Fruit fly (Drosophila melanogaster) whole organism, prepupa: ENCODE measurements around the gene CG15629.

Source experiments
- CG11294 ChIP-seq: fragments of 200-800 bp; sonication (Bioruptor generic); IDR thresholded peaks from 2 replicates; pipeline ENCODE4 v1.3.6; 2022; ENCODE audit warnings: missing biosample characterization, missing genetic modification characterization
- CG15336 ChIP-seq: fragments of 200-800 bp; sonication (Bioruptor generic); IDR thresholded peaks from 2 replicates; pipeline ENCODE4 v1.3.6; 2022; ENCODE audit warnings: missing biosample characterization, missing genetic modification characterization
- CG3032 ChIP-seq: fragments of 200-800 bp; optimal IDR thresholded peaks from 2 replicates; lab custom pipeline; 2019; ENCODE audit warnings: missing biosample characterization, mild to moderate bottlenecking, missing genetic modification characterization, moderate library complexity
- CG31627 ChIP-seq: fragments of 200-800 bp; sonication (Bioruptor generic); optimal IDR thresholded peaks from 3 replicates; lab custom pipeline; 2016; ENCODE audit warnings: missing biosample characterization, missing genetic modification characterization
- CG3919 ChIP-seq: fragments of 200-800 bp; sonication (Bioruptor generic); optimal IDR thresholded peaks from 3 replicates; lab custom pipeline; 2016; ENCODE audit warnings: missing biosample characterization, missing genetic modification characterization
- CG4318 ChIP-seq: fragments of 200-800 bp; sonication (Bioruptor generic); optimal IDR thresholded peaks from 3 replicates; lab custom pipeline; 2017; ENCODE audit warnings: missing biosample characterization, mild to moderate bottlenecking, missing genetic modification characterization
- CG6163 ChIP-seq: fragments of 200-800 bp; sonication (Bioruptor generic); IDR thresholded peaks from 3 replicates; pipeline ENCODE4 v1.3.6; 2022; ENCODE audit warnings: missing biosample characterization, missing genetic modification characterization
- CG6276 ChIP-seq: fragments of 200-800 bp; sonication (Bioruptor generic); optimal IDR thresholded peaks from 2 replicates; lab custom pipeline; 2017; ENCODE audit warnings: missing biosample characterization, mild to moderate bottlenecking, missing genetic modification characterization
- CG6792 ChIP-seq: fragments of 200-800 bp; sonication (Bioruptor generic); optimal IDR thresholded peaks from 3 replicates; lab custom pipeline; 2016; ENCODE audit warnings: missing biosample characterization, missing genetic modification characterization
- CG6854 ChIP-seq: fragments of 200-800 bp; sonication (Bioruptor generic); optimal IDR thresholded peaks from 2 replicates; lab custom pipeline; 2017; ENCODE audit warnings: missing biosample characterization, mild to moderate bottlenecking, missing genetic modification characterization
- CG7368 ChIP-seq: fragments of 200-800 bp; sonication (Bioruptor generic); optimal IDR thresholded peaks from 3 replicates; lab custom pipeline; 2016; ENCODE audit warnings: missing biosample characterization, missing genetic modification characterization
- CG8119 ChIP-seq: fragments of 200-800 bp; sonication (Bioruptor generic); IDR thresholded peaks from 3 replicates; pipeline ENCODE4 v1.3.6; 2022; ENCODE audit warnings: missing biosample characterization, missing genetic modification characterization
- CG8632 ChIP-seq: fragments of 200-800 bp; sonication (Bioruptor generic); optimal IDR thresholded peaks from 3 replicates; lab custom pipeline; 2016; ENCODE audit warnings: missing biosample characterization, missing genetic modification characterization
- CG9139 ChIP-seq: fragments of 200-800 bp; sonication (Bioruptor generic); optimal IDR thresholded peaks from 3 replicates; lab custom pipeline; 2017; ENCODE audit warnings: missing biosample characterization, mild to moderate bottlenecking, missing genetic modification characterization
- Eip78C ChIP-seq: fragments of 200-800 bp; sonication (Bioruptor generic); peaks from one replicate; lab custom pipeline; 2016; ENCODE audit warnings: missing biosample characterization, missing genetic modification characterization
- Eip93F ChIP-seq: fragments of 200-800 bp; sonication (Bioruptor generic); optimal IDR thresholded peaks from 2 replicates; lab custom pipeline; 2016; ENCODE audit warnings: missing biosample characterization, mild to moderate bottlenecking, missing genetic modification characterization
- Ets21C ChIP-seq: fragments of 200-800 bp; sonication (Bioruptor generic); optimal IDR thresholded peaks from 3 replicates; lab custom pipeline; 2016; ENCODE audit warnings: missing biosample characterization, missing genetic modification characterization
- Gug ChIP-seq: fragments of 200-800 bp; sonication (Bioruptor generic); IDR thresholded peaks from 2 replicates; pipeline ENCODE4 v1.3.6; 2022; ENCODE audit warnings: missing biosample characterization, missing genetic modification characterization
- Hr38 ChIP-seq: sonication (Bioruptor generic); optimal IDR thresholded peaks from 2 replicates; lab custom pipeline; 2016; ENCODE audit warnings: missing biosample characterization, missing genetic modification characterization
- Hr39 ChIP-seq: fragments of 200-800 bp; sonication (Bioruptor generic); optimal IDR thresholded peaks from 2 replicates; lab custom pipeline; 2016; ENCODE audit warnings: missing biosample characterization, missing genetic modification characterization
- Hr4 ChIP-seq: fragments of 200-800 bp; sonication (Bioruptor generic); optimal IDR thresholded peaks from 3 replicates; lab custom pipeline; 2016; ENCODE audit warnings: missing biosample characterization, missing genetic modification characterization
- Lpt ChIP-seq: fragments of 200-800 bp; sonication (Bioruptor generic); optimal IDR thresholded peaks from 3 replicates; lab custom pipeline; 2016; ENCODE audit warnings: missing biosample characterization, missing genetic modification characterization
- Met ChIP-seq: fragments of 200-800 bp; sonication (Bioruptor generic); optimal IDR thresholded peaks from 3 replicates; lab custom pipeline; 2016; ENCODE audit warnings: missing biosample characterization, missing genetic modification characterization
- OdsH ChIP-seq: fragments of 200-800 bp; sonication (Bioruptor generic); optimal IDR thresholded peaks from 3 replicates; lab custom pipeline; 2016; ENCODE audit warnings: missing biosample characterization, missing genetic modification characterization
- Smox ChIP-seq: fragments of 200-800 bp; sonication (Bioruptor generic); optimal IDR thresholded peaks from 3 replicates; lab custom pipeline; 2016; ENCODE audit warnings: missing biosample characterization, missing genetic modification characterization
- Sox15 ChIP-seq: fragments of 200-800 bp; sonication (Bioruptor generic); optimal IDR thresholded peaks from 3 replicates; lab custom pipeline; 2016; ENCODE audit warnings: missing biosample characterization, missing genetic modification characterization
- achi ChIP-seq: fragments of 200-800 bp; sonication (Bioruptor generic); optimal IDR thresholded peaks from 3 replicates; lab custom pipeline; 2016; ENCODE audit warnings: missing biosample characterization, missing genetic modification characterization
- acj6 ChIP-seq: fragments of 200-800 bp; sonication (Bioruptor generic); optimal IDR thresholded peaks from 3 replicates; lab custom pipeline; 2016; ENCODE audit warnings: missing biosample characterization, missing genetic modification characterization
- cyc ChIP-seq: fragments of 200-800 bp; sonication (Bioruptor generic); optimal IDR thresholded peaks from 3 replicates; lab custom pipeline; 2016; ENCODE audit warnings: missing biosample characterization, missing genetic modification characterization
- dac ChIP-seq: fragments of 200-800 bp; sonication (Bioruptor generic); optimal IDR thresholded peaks from 2 replicates; lab custom pipeline; 2017; ENCODE audit warnings: missing biosample characterization, mild to moderate bottlenecking, missing genetic modification characterization
- esn ChIP-seq: fragments of 200-800 bp; sonication (Bioruptor generic); optimal IDR thresholded peaks from 2 replicates; lab custom pipeline; 2016; ENCODE audit warnings: missing biosample characterization, mild to moderate bottlenecking, missing genetic modification characterization, moderate library complexity
- fd59A ChIP-seq: fragments of 200-800 bp; sonication (Bioruptor generic); optimal IDR thresholded peaks from 2 replicates; lab custom pipeline; 2017; ENCODE audit warnings: missing biosample characterization, mild to moderate bottlenecking, missing genetic modification characterization, missing genetic modification reagents
- fd85E ChIP-seq: fragments of 200-800 bp; sonication (Bioruptor generic); optimal IDR thresholded peaks from 3 replicates; lab custom pipeline; 2016; ENCODE audit warnings: missing biosample characterization, missing genetic modification characterization
- fkh ChIP-seq: fragments of 200-800 bp; sonication (Bioruptor generic); optimal IDR thresholded peaks from 3 replicates; lab custom pipeline; 2017; ENCODE audit warnings: missing biosample characterization, mild to moderate bottlenecking, missing genetic modification characterization, moderate library complexity
- lz ChIP-seq: fragments of 200-800 bp; sonication (Bioruptor generic); optimal IDR thresholded peaks from 3 replicates; lab custom pipeline; 2016; ENCODE audit warnings: missing biosample characterization, missing genetic modification characterization
- pdm3 ChIP-seq: fragments of 200-800 bp; sonication (Bioruptor generic); optimal IDR thresholded peaks from 3 replicates; lab custom pipeline; 2016; ENCODE audit warnings: missing biosample characterization, missing genetic modification characterization
- ss ChIP-seq, 2 experiments: fragments of 200-800 bp; sonication (Bioruptor generic); optimal IDR thresholded peaks; 2 replicates in 1 of 2; 3 replicates in 1 of 2; lab custom pipeline; 2017 to 2018; ENCODE audit warnings: mild to moderate bottlenecking in 2 of 2, missing biosample characterization in 2 of 2, missing genetic modification characterization in 2 of 2, moderate library complexity in 1 of 2
- svp ChIP-seq: fragments of 200-800 bp; sonication (Bioruptor generic); peaks from one replicate; lab custom pipeline; 2016; ENCODE audit warnings: missing biosample characterization, missing genetic modification characterization
- vri ChIP-seq: fragments of 200-800 bp; sonication (Bioruptor generic); optimal IDR thresholded peaks from 3 replicates; lab custom pipeline; 2016; ENCODE audit warnings: missing biosample characterization, mild to moderate bottlenecking, missing genetic modification characterization

The CG15629 gene

DNA sequence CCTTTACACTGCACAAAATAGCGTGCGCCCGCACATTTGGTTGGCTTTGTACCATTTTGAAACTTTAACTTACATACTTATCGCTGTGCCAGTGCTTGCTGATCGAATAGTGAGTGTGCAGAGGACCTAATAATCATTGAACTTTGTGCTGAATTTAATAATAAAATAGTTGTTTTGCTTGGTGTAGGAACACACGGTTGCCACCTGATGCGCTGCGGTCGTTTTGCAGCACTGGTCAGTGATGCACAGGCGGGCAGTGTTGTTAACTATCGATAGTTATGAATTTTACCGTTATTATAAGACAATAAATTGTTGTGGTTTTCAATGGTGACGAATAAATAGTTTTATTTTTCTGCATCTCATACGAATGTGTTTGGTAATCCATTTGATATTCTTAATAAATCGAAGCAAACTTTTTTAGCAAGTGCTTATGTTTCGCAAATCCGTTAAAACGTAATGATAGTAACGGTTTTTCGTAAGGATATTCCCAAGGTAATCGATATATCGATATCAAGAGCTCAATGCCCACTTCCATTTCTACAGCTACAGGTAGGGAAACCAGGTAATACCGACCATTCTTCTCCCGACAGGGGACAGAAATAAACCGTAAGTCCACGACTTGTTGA lies 25.1 kb downstream of the CG15629 start, which contains the start of the genes tank and CG12194 (continued):
- TF ChIP-seq Hr4 (GFP tag; lab: Kevin White, UChicago) (peak; percentile 100), esn (peak; percentile 99), CG6854 (GFP tag; lab: Kevin White, UChicago) (peak; percentile 95), CG7368 (GFP tag; lab: Kevin White, UChicago) (peak; percentile 99), Ets21C (GFP tag; lab: Kevin White, UChicago) (peak; percentile 98), achi (GFP tag; lab: Kevin White, UChicago) (peak; percentile 99), fd59A (peak; percentile 98), CG6163 (GFP tag; lab: Robert Waterston, UW) (peak; percentile 100), CG6276 (GFP tag; lab: Kevin White, UChicago) (peak; percentile 99)

DNA sequence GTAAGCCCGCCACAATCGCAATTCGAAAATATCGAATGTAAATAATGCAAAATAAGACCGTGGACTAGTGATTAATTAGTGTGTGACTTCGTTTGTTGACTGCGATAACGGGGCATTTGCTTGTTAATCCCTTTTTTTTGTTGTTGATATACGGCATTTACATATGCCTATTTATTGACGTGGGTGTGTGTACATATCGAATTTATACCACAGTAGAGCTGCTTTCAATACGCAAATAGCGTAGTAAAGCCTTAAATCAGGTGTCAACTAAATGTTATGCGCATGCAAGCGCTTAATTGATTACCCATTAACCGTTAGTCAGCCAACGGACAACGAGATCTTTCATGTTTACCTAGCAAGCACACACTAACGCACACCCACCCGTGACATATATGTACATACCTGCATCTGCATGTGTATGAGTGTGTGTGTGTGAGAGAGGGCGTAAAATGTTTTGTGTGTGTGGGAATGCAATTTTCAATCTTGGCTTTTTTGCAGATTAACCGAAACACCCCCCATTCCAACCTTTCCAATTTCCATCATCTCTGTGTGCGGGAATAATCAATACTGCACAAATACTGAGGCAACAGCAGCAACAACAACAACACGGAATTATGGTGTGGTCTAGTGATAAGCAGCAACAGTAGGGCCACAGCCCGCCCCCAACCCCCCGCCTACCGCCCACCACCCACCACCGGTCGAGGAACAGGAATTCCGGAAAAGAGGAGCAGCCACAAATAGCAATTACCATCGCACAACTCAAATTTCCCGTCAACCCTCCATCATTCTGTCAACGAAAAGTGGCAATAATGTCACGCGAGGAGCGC lies 25.9 kb downstream of the CG15629 start:
- TF ChIP-seq CG6792 (GFP tag; lab: Kevin White, UChicago): no peak
- TF ChIP-seq fkh (GFP tag; lab: Kevin White, UChicago): peak; percentile 79
- peak; percentile 78 for TF ChIP-seq svp (GFP tag; lab: Kevin White, UChicago)

DNA sequence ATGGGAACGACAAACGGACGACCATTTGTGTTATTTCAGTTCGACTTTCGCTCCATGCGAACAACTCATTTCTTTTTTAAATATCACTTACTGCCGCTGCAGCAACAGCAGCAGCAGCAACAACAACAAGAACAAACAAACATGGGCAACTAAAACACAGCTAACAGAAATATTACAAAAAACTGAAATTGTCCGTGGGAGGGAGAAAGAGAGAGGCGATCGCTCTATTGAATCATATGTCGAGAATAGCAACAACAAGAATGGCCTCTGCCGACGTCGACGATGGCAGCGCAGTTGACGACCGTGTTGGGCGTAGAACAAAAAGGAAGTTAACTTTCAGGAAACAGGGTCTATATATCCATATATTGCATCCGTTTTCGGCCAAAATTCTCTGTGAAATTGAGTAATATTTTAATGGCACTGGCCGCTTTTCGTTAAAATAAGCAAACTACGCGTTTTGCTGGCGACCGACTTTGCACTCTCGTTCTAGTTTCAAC lies 33.9 kb downstream of the CG15629 start:
- 0 out of 2 replicates have a peak, but pooled peaks have one; percentile 10 for TF ChIP-seq CG15336 (GFP tag; lab: Robert Waterston, UW)
- TF ChIP-seq vri (GFP tag; lab: Kevin White, UChicago): peak; percentile 57
- no peak for TF ChIP-seq ss (GFP tag; optimal IDR thresholded peaks at IDR 0.05; lab: Kevin White, UChicago)
- TF ChIP-seq fkh (GFP tag; lab: Kevin White, UChicago): peak; percentile 35
- TF ChIP-seq dac (GFP tag; lab: Kevin White, UChicago): no peak
- TF ChIP-seq Hr4 (GFP tag; lab: Kevin White, UChicago): no peak

DNA sequence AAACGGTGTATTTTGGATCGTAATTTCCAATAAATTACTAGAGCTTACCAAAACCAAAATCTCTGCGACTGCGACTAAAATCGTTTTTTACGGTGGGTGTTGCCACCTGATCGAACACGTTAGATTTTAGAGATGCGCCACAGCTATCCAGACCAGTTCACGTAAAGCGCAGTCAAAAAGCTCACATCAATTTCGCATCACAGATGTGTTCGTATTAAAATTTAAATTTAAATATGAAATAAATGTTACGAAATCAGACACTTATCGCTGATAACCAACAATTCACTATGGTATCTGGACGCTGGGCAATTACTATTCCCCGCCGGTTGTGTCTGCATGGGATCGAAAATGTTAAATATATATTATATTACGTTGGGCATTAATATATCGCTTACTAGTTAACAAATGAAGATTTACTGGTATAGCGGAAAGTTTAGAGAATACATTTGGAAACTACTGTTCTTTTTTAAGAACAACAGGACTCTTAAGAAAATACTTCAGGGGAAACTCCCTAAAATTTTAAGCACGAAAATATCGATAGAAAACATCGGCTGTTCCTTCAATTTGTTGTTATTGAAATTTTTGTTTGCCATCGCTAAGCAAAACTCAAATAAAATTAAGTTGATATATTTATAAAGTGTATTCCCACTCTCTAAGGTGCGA lies 34.5 kb downstream of the CG15629 start, which contains the start of the genes mxt and CG11927:
TSS of gene mxt (minus strand) at position 105 of the 663 bp plus-strand sequence.
TSS of gene CG11927 (plus strand) at position 576 of the 663 bp plus-strand sequence.
- TF ChIP-seq Gug (no peak), lz (GFP tag; lab: Kevin White, UChicago) (peak; percentile 44), cyc (GFP tag; lab: Kevin White, UChicago) (peak; percentile 37), svp (GFP tag; lab: Kevin White, UChicago) (no peak), Sox15 (peak; percentile 9), Eip78C (GFP tag; lab: Kevin White, UChicago) (peak; percentile 74), OdsH (GFP tag; lab: Kevin White, UChicago) (peak; percentile 49), esn (peak; percentile 59), Eip93F (GFP tag; lab: Kevin White, UChicago) (peak; percentile 60), Hr39 (GFP tag; lab: Kevin White, UChicago) (peak; percentile 47), CG3032 (peak; percentile 17), CG31627 (GFP tag; lab: Kevin White, UChicago) (peak; percentile 54), acj6 (no peak)

DNA sequence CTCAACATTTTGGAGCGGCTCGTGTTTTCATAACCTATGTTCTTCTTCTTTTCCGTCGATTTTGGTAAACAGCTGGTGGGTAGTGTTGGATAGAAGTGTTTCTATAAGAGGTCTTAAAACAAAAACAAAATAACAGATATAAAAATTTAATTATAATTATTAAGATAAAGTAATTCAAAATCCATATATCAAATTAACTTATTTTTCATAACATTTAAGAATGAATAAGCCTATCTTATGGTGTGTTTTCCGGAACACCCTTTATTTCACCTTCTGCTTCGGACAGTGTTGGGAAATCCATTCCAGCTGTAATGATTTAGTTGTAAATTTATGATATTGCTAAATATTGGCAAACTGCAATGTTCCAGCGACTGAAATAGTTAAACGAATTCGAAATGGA lies 37.5 kb downstream of the CG15629 start, which contains the start of the genes mRpS2 and Mon1:
TSS of gene mRpS2 (minus strand) at position 64 of the 400 bp plus-strand sequence.
TSS of gene Mon1 (plus strand) at position 286 of the 400 bp plus-strand sequence.
- TF ChIP-seq CG3032 (peak; percentile 96), dac (GFP tag; lab: Kevin White, UChicago) (peak; percentile 87), cyc (GFP tag; lab: Kevin White, UChicago) (peak; percentile 93), Sox15 (peak; percentile 89), CG4318 (GFP tag; lab: Kevin White, UChicago) (no peak), CG31627 (GFP tag; lab: Kevin White, UChicago) (peak; percentile 89), CG8632 (peak; percentile 89), Met (GFP tag; lab: Kevin White, UChicago) (peak; percentile 90), fd59A (peak; percentile 70), CG11294 (GFP tag; lab: Robert Waterston, UW) (peak; percentile 93), fd85E (peak; percentile 68), CG9139 (GFP tag; lab: Kevin White, UChicago) (no peak), Smox (GFP tag; lab: Kevin White, UChicago) (peak; percentile 85), pdm3 (GFP tag; lab: Kevin White, UChicago) (peak; percentile 91), CG6854 (GFP tag; lab: Kevin White, UChicago) (peak; percentile 58), Lpt (GFP tag; lab: Kevin White, UChicago) (peak; percentile 91), Eip78C (GFP tag; lab: Kevin White, UChicago) (peak; percentile 94), CG3919 (peak; percentile 95), Hr38 (GFP tag; lab: Kevin White, UChicago) (peak; percentile 29), CG8119 (GFP tag; lab: Robert Waterston, UW) (peak; percentile 95)
